Worm (Caenorhabditis elegans) whole organism, L4 larva: Measurements from ENCODE around the gene cyp-33C3.

Experiments
- F26F4.8 ChIP-seq: fragments of 200-800 bp; sonication (Bioruptor generic); conservative IDR thresholded peaks from 2 replicates; pipeline ENCODE4 v1.3.6; 2022; ENCODE audit warnings: missing genetic modification characterization, missing compliant biosample characterization
- F37D6.2 ChIP-seq: sonication (generic microtip); optimal IDR thresholded peaks from 2 replicates; lab custom pipeline; 2016; ENCODE audit warnings: mild to moderate bottlenecking, missing genetic modification characterization, missing compliant biosample characterization
- Y105C5A.15 ChIP-seq: fragments of 200-800 bp; sonication (Bioruptor generic); IDR thresholded peaks from 2 replicates; pipeline ENCODE4 v1.3.6; 2022; ENCODE audit warnings: missing genetic modification characterization, missing compliant biosample characterization
- Y48G9A.11 ChIP-seq: fragments of 200-800 bp; sonication (Bioruptor generic); IDR thresholded peaks from 2 replicates; pipeline ENCODE4 v1.3.6; 2022; ENCODE audit warnings: missing genetic modification reagents, missing genetic modification characterization, missing compliant biosample characterization
- Y5F2A.4 ChIP-seq: fragments of 200-800 bp; sonication (Bioruptor generic); optimal IDR thresholded peaks from 2 replicates; lab custom pipeline; 2018; ENCODE audit warnings: mild to moderate bottlenecking, missing genetic modification characterization, missing compliant biosample characterization
- ZK337.2 ChIP-seq: fragments of 200-800 bp; sonication (Bioruptor generic); IDR thresholded peaks from 2 replicates; pipeline ENCODE4 v1.3.6; 2022; ENCODE audit warnings: missing genetic modification reagents, missing genetic modification characterization, missing compliant biosample characterization
- ZK546.5 ChIP-seq, 2 experiments: sonication (generic microtip); optimal IDR thresholded peaks; 2 replicates each; lab custom pipeline; 2017; ENCODE audit warnings: missing biosample characterization in 2 of 2, missing genetic modification characterization in 2 of 2
- aha-1 ChIP-seq: fragments of 150-350 bp; peaks from one replicate; lab custom pipeline; 2014; ENCODE audit warnings: missing biosample characterization, missing genetic modification characterization
- attf-4 ChIP-seq: sonication (generic microtip); optimal IDR thresholded peaks from 3 replicates; lab custom pipeline; 2017; ENCODE audit warnings: missing biosample characterization, missing genetic modification characterization
- ceh-20 ChIP-seq: fragments of 200-800 bp; sonication (Bioruptor generic); IDR thresholded peaks from 2 replicates; pipeline ENCODE4 v1.3.6; 2022; ENCODE audit warnings: missing genetic modification reagents, missing genetic modification characterization, missing compliant biosample characterization
- ceh-28 ChIP-seq: fragments of 150-350 bp; optimal IDR thresholded peaks from 2 replicates; lab custom pipeline; 2014; ENCODE audit warnings: missing biosample characterization, missing genetic modification reagents, missing genetic modification characterization
- cey-2 ChIP-seq: sonication (generic microtip); optimal IDR thresholded peaks from 3 replicates; lab custom pipeline; 2017; ENCODE audit warnings: missing genetic modification characterization, mild to moderate bottlenecking, missing compliant biosample characterization, antibody characterized with exemption, borderline replicate concordance; ENCODE audit not compliant: insufficient read depth
- ctbp-1 ChIP-seq: fragments of 200-800 bp; sonication (Bioruptor generic); IDR thresholded peaks from 2 replicates; pipeline ENCODE4 v1.3.6; 2022; ENCODE audit warnings: missing genetic modification reagents, missing genetic modification characterization, missing compliant biosample characterization
- daf-16 ChIP-seq, 3 experiments: sonication (generic microtip); optimal IDR thresholded peaks; 2 replicates each; lab custom pipeline; 2016 to 2017; ENCODE audit warnings: missing genetic modification characterization in 3 of 3, missing genetic modification reagents in 3 of 3, mild to moderate bottlenecking in 2 of 3, missing compliant biosample characterization in 2 of 3, missing biosample characterization in 1 of 3, moderate library complexity in 1 of 3
- daf-8 ChIP-seq: fragments of 200-800 bp; sonication (Bioruptor generic); IDR thresholded peaks from 2 replicates; pipeline ENCODE4 v1.3.6; 2022; ENCODE audit warnings: missing genetic modification characterization, missing compliant biosample characterization
- dmd-6 ChIP-seq: fragments of 200-800 bp; sonication (Bioruptor generic); IDR thresholded peaks from 2 replicates; pipeline ENCODE4 v1.3.6; 2022; ENCODE audit warnings: missing genetic modification reagents, missing genetic modification characterization, missing compliant biosample characterization
- egl-43 ChIP-seq: fragments of 200-800 bp; sonication (Bioruptor generic); IDR thresholded peaks from 2 replicates; pipeline ENCODE4 v1.3.6; 2022; ENCODE audit warnings: missing genetic modification reagents, missing genetic modification characterization, missing compliant biosample characterization
- hif-1 ChIP-seq, 2 experiments: sonication (generic microtip); optimal IDR thresholded peaks; 2 replicates each; lab custom pipeline; 2016 to 2017; ENCODE audit warnings: missing compliant biosample characterization in 2 of 2, missing genetic modification characterization in 2 of 2, missing genetic modification reagents in 2 of 2, missing genotype in 2 of 2, mild to moderate bottlenecking in 1 of 2
- hlh-11 ChIP-seq: fragments of 200-800 bp; sonication (Bioruptor generic); optimal IDR thresholded peaks from 2 replicates; lab custom pipeline; 2018; ENCODE audit warnings: mild to moderate bottlenecking, missing genetic modification characterization, missing compliant biosample characterization
- hlh-30 ChIP-seq: sonication (generic microtip); optimal IDR thresholded peaks from 2 replicates; lab custom pipeline; 2017; ENCODE audit warnings: antibody characterized with exemption, mild to moderate bottlenecking, missing genetic modification characterization, missing compliant biosample characterization; ENCODE audit not compliant: insufficient read depth
- hmg-1.1 ChIP-seq: fragments of 200-800 bp; sonication (Bioruptor generic); IDR thresholded peaks from 2 replicates; pipeline ENCODE4 v1.3.6; 2022; ENCODE audit warnings: missing genetic modification reagents, missing genetic modification characterization, missing compliant biosample characterization
- lin-15B ChIP-seq: fragments of 150-350 bp; sonication (generic microtip); optimal IDR thresholded peaks from 3 replicates; lab custom pipeline; 2014; ENCODE audit warnings: missing biosample characterization, missing genetic modification characterization
- lin-29 ChIP-seq: fragments of 200-800 bp; sonication (Bioruptor generic); IDR thresholded peaks from 2 replicates; pipeline ENCODE4 v1.3.6; 2022; ENCODE audit warnings: missing genetic modification reagents, missing genetic modification characterization, missing compliant biosample characterization
- lin-38 ChIP-seq: fragments of 200-800 bp; sonication (Bioruptor generic); IDR thresholded peaks from 2 replicates; pipeline ENCODE4 v1.3.6; 2022; ENCODE audit warnings: missing genetic modification reagents, missing genetic modification characterization, missing compliant biosample characterization
- madf-5 ChIP-seq, 2 experiments: fragments of 200-800 bp; sonication (Bioruptor generic); IDR thresholded peaks; 2 replicates each; pipeline ENCODE4 v1.3.6; 2022; ENCODE audit warnings: missing compliant biosample characterization in 2 of 2, missing genetic modification characterization in 2 of 2
- mdl-1 ChIP-seq, 2 experiments: fragments of 150-350 bp in 1 of 2; sonication (generic microtip) in 1 of 2; optimal IDR thresholded peaks; 2 replicates each; lab custom pipeline; 2014 to 2017; ENCODE audit warnings: missing biosample characterization in 2 of 2, missing genetic modification characterization in 2 of 2
- mep-1 ChIP-seq: fragments of 150-350 bp; sonication (generic microtip); optimal IDR thresholded peaks from 3 replicates; lab custom pipeline; 2014; ENCODE audit warnings: missing biosample characterization, missing genetic modification characterization
- mes-2 ChIP-seq: sonication (generic microtip); optimal IDR thresholded peaks from 2 replicates; lab custom pipeline; 2016; ENCODE audit warnings: missing genotype, mild to moderate bottlenecking, missing genetic modification characterization, missing compliant biosample characterization; ENCODE audit not compliant: poor library complexity, severe bottlenecking
- nhr-10 ChIP-seq: fragments of 150-350 bp; optimal IDR thresholded peaks from 2 replicates; lab custom pipeline; 2014; ENCODE audit warnings: missing biosample characterization, missing genetic modification characterization
- nhr-111 ChIP-seq: fragments of 200-800 bp; sonication (Bioruptor generic); optimal IDR thresholded peaks from 2 replicates; lab custom pipeline; 2018; ENCODE audit warnings: mild to moderate bottlenecking, missing genetic modification characterization, missing compliant biosample characterization
- nhr-25 ChIP-seq: sonication (generic microtip); optimal IDR thresholded peaks from 2 replicates; lab custom pipeline; 2017; ENCODE audit warnings: missing genetic modification characterization, mild to moderate bottlenecking, missing compliant biosample characterization, antibody characterized with exemption, moderate library complexity, borderline replicate concordance; ENCODE audit not compliant: insufficient read depth
- nhr-28 ChIP-seq: fragments of 150-350 bp; optimal IDR thresholded peaks from 2 replicates; lab custom pipeline; 2014; ENCODE audit warnings: missing biosample characterization, missing genetic modification characterization
- nhr-6 ChIP-seq: fragments of 150-350 bp; optimal IDR thresholded peaks from 2 replicates; lab custom pipeline; 2014; ENCODE audit warnings: missing biosample characterization, missing genetic modification characterization
- nhr-76 ChIP-seq: fragments of 150-350 bp; optimal IDR thresholded peaks from 2 replicates; lab custom pipeline; 2014; ENCODE audit warnings: missing biosample characterization, missing genetic modification characterization
- nhr-77 ChIP-seq: fragments of 150-350 bp; optimal IDR thresholded peaks from 2 replicates; lab custom pipeline; 2014; ENCODE audit warnings: missing biosample characterization, missing genetic modification characterization
- pqm-1 ChIP-seq: sonication (generic microtip); optimal IDR thresholded peaks from 2 replicates; lab custom pipeline; 2017; ENCODE audit warnings: missing biosample characterization, missing genetic modification characterization
- saeg-2 ChIP-seq: fragments of 200-800 bp; sonication (Bioruptor generic); IDR thresholded peaks from 2 replicates; pipeline ENCODE4 v1.3.6; 2022; ENCODE audit warnings: missing genetic modification reagents, missing genetic modification characterization, missing compliant biosample characterization
- set-16 ChIP-seq: fragments of 200-800 bp; sonication (Bioruptor generic); IDR thresholded peaks from 2 replicates; pipeline ENCODE4 v1.3.6; 2022; ENCODE audit warnings: missing genetic modification reagents, missing genetic modification characterization, missing compliant biosample characterization
- skn-1 ChIP-seq: fragments of 150-350 bp; optimal IDR thresholded peaks from 2 replicates; lab custom pipeline; 2014; ENCODE audit warnings: missing biosample characterization, missing genetic modification characterization
- spr-3 ChIP-seq: fragments of 200-800 bp; sonication (Bioruptor generic); optimal IDR thresholded peaks from 2 replicates; lab custom pipeline; 2018; ENCODE audit warnings: mild to moderate bottlenecking, missing genetic modification characterization, missing compliant biosample characterization
- tra-1 ChIP-seq: fragments of 200-800 bp; sonication (Bioruptor generic); IDR thresholded peaks from 2 replicates; pipeline ENCODE4 v1.3.6; 2022; ENCODE audit warnings: missing genetic modification reagents, missing genetic modification characterization, missing compliant biosample characterization
- unc-62 ChIP-seq, 3 experiments: fragments of 150-350 bp in 1 of 3; sonication (generic microtip); optimal IDR thresholded peaks in 2 of 3; peaks in 1 of 3; 1 replicate in 1 of 3; 2 replicates in 2 of 3; lab custom pipeline; 2014 to 2017; ENCODE audit warnings: missing biosample characterization in 3 of 3, missing genetic modification characterization in 3 of 3, missing genetic modification reagents in 3 of 3, missing genotype in 1 of 3
- zag-1 ChIP-seq: fragments of 150-350 bp; optimal IDR thresholded peaks from 2 replicates; lab custom pipeline; 2014; ENCODE audit warnings: missing biosample characterization, missing genetic modification characterization
- zfp-2 ChIP-seq: sonication (generic microtip); optimal IDR thresholded peaks from 2 replicates; lab custom pipeline; 2016; ENCODE audit warnings: mild to moderate bottlenecking, missing genetic modification characterization, missing compliant biosample characterization

The cyp-33C3 gene

ce11 chrV:2278052-2278451 lies 35.5 kb downstream of the cyp-33C3 start, which contains the start of gene nhr-59:
TSS of gene nhr-59 (minus strand) at chrV:2278265.
- TF ChIP-seq dmd-6 (GFP tag; lab: Robert Waterston, UW), result peak; percentile 26; the same call in 1 of the 2 replicates
- no peak for TF ChIP-seq ZK546.5 (tag; optimal IDR thresholded peaks at IDR 0.05; lab: Kevin White, UChicago)
- TF ChIP-seq nhr-28, result peak; percentile 88
- peak; percentile 7 for TF ChIP-seq mes-2
- TF ChIP-seq pqm-1, result peak; percentile 17
- TF ChIP-seq daf-8, result no peak
- peak; percentile 81 for TF ChIP-seq hlh-30 (tag; lab: Kevin White, UChicago)
- peak; percentile 23 for TF ChIP-seq aha-1
- TF ChIP-seq hlh-11 (tag; lab: Kevin White, UChicago), result peak; percentile 42
- peak in 1 of 2 experiments; percentile 9 for TF ChIP-seq mdl-1 (tag; optimal IDR thresholded peaks at IDR 0.05; lab: Kevin White, UChicago)
- TF ChIP-seq lin-15B (tag; lab: Kevin White, UChicago), result no peak
- TF ChIP-seq spr-3 (GFP tag; lab: Kevin White, UChicago), result no peak
- TF ChIP-seq ctbp-1 (GFP tag; lab: Robert Waterston, UW), result no peak

ce11 chrV:2278543-2278942 lies 36.0 kb downstream of the cyp-33C3 start, which contains the start of gene fbxa-137:
TSS of gene fbxa-137 (plus strand) at chrV:2278816.
- TF ChIP-seq nhr-76 (tag; lab: Kevin White, UChicago) (no peak), unc-62 (GFP tag; optimal IDR thresholded peaks at IDR 0.05 in 1 of 2; lab: Kevin White, UChicago) (peak in 1 of 2 experiments; percentile 69), unc-62 (tag; optimal IDR thresholded peaks at IDR 0.05; lab: Kevin White, UChicago) (no peak)

ce11 chrV:2281499-2281898 lies 38.9 kb downstream of the cyp-33C3 start, which contains the start of gene nhr-228:
TSS of gene nhr-228 (plus strand) at chrV:2281759.
- TF ChIP-seq mdl-1 (tag; optimal IDR thresholded peaks at IDR 0.05; lab: Kevin White, UChicago) (peak in 1 of 2 experiments; percentile 58), lin-29 (GFP tag; lab: Robert Waterston, UW) (no peak), F26F4.8 (no peak), saeg-2 (GFP tag; lab: Robert Waterston, UW) (no peak), tra-1 (GFP tag; lab: Robert Waterston, UW) (no peak), nhr-76 (tag; lab: Kevin White, UChicago) (no peak), pqm-1 (peak; percentile 57), hmg-1.1 (0 out of 2 replicates have a peak, but pooled peaks have one; percentile 28), Y5F2A.4 (GFP tag; lab: Kevin White, UChicago) (no peak), nhr-77 (no peak), ZK337.2 (GFP tag; lab: Robert Waterston, UW) (no peak), egl-43 (GFP tag; lab: Robert Waterston, UW) (no peak), Y105C5A.15 (GFP tag; lab: Robert Waterston, UW) (no peak), hif-1 (tag; optimal IDR thresholded peaks at IDR 0.05; lab: Kevin White, UChicago) (peak in 1 of 2 experiments; percentile 12), spr-3 (GFP tag; lab: Kevin White, UChicago) (no peak), Y48G9A.11 (no peak), set-16 (GFP tag; lab: Robert Waterston, UW) (no peak), mep-1 (tag; lab: Kevin White, UChicago) (peak; percentile 62), ceh-28 (tag; lab: Kevin White, UChicago) (no peak), nhr-6 (tag; lab: Kevin White, UChicago) (peak; percentile 21), F37D6.2 (tag; lab: Kevin White, UChicago) (no peak), ceh-20 (GFP tag; lab: Robert Waterston, UW) (no peak), unc-62 (GFP tag; optimal IDR thresholded peaks at IDR 0.05 in 1 of 2; lab: Kevin White, UChicago) (no peak), unc-62 (tag; optimal IDR thresholded peaks at IDR 0.05; lab: Kevin White, UChicago) (no peak), skn-1 (tag; lab: Kevin White, UChicago) (no peak), hlh-30 (tag; lab: Kevin White, UChicago) (peak; percentile 47), attf-4 (tag; lab: Kevin White, UChicago) (no peak), nhr-111 (GFP tag; lab: Kevin White, UChicago) (no peak), zfp-2 (no peak), lin-38 (GFP tag; lab: Robert Waterston, UW) (no peak), madf-5 (GFP tag; IDR thresholded peaks at IDR 0.05; lab: Robert Waterston, UW) (no peak), zag-1 (tag; lab: Kevin White, UChicago) (no peak), ctbp-1 (GFP tag; lab: Robert Waterston, UW) (no peak), nhr-25 (no peak), aha-1 (peak; percentile 90), nhr-10 (tag; lab: Kevin White, UChicago) (no peak), cey-2 (tag; lab: Kevin White, UChicago) (no peak), daf-16 (GFP tag; optimal IDR thresholded peaks at IDR 0.05; lab: Kevin White, UChicago) (no peak), daf-16 (tag; optimal IDR thresholded peaks at IDR 0.05; lab: Kevin White, UChicago) (peak; percentile 49)
